Fruit fly (Drosophila melanogaster) Kc167 (cell line): ENCODE data around the gene CG13083.

Source experiments
- insv ChIP-seq: fragments of >200 bp; optimal IDR thresholded peaks from 3 replicates; lab custom pipeline; 2018; ENCODE audit warnings: missing external identifiers
- psq ChIP-seq: fragments of >200 bp; optimal IDR thresholded peaks from 2 replicates; lab custom pipeline; 2017; ENCODE audit warnings: missing external identifiers
- ttk ChIP-seq: sonication (Bioruptor generic); optimal IDR thresholded peaks from 2 replicates; lab custom pipeline; 2017; ENCODE audit warnings: missing external identifiers

DNA sequence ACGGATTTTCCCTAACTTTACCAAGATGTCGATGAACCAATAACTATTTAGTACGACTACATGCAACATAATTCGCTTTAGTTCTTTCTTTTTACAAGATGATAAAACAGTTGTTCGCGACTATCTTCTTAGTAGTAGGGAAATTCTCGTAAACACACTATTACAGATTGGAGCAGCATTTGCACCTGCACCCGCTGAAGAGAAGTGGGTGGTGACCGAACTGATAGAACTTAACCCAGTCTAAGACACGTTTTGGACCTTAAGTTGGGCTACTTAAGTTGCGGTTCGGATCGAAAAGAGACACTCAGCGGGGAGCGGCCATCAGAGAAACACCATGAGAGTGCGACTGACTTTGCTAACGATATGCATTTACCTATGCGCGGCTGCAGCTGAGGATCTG, at the start of gene CG13083:
- TF ChIP-seq ttk (lab: Kevin White, UChicago) (no peak), psq (no peak), insv (lab: Kevin White, UChicago) (no peak)
